Fruit fly (Drosophila melanogaster) whole organism, prepupa: Measurements from ENCODE around the gene CG33272.

Experiments used
- Blimp-1 ChIP-seq: fragments of 200-800 bp; sonication (Bioruptor generic); optimal IDR thresholded peaks from 3 replicates; lab custom pipeline; 2017; ENCODE audit warnings: missing biosample characterization, missing genetic modification characterization, mild to moderate bottlenecking, moderate library complexity, missing genetic modification reagents
- CG10631 ChIP-seq: fragments of 200-800 bp; sonication (Bioruptor generic); optimal IDR thresholded peaks from 2 replicates; lab custom pipeline; 2016; ENCODE audit warnings: missing biosample characterization, missing genetic modification characterization
- CG10669 ChIP-seq: fragments of 200-800 bp; sonication (Bioruptor generic); optimal IDR thresholded peaks from 3 replicates; lab custom pipeline; 2018; ENCODE audit warnings: missing biosample characterization, mild to moderate bottlenecking, missing genetic modification characterization, moderate library complexity
- CG11294 ChIP-seq: fragments of 200-800 bp; sonication (Bioruptor generic); IDR thresholded peaks from 2 replicates; pipeline ENCODE4 v1.3.6; 2022; ENCODE audit warnings: missing biosample characterization, missing genetic modification characterization
- CG11762 ChIP-seq: fragments of 200-800 bp; sonication (Bioruptor generic); optimal IDR thresholded peaks from 3 replicates; lab custom pipeline; 2016; ENCODE audit warnings: missing biosample characterization, missing genetic modification characterization; ENCODE audit not compliant: insufficient read depth
- CG11902 ChIP-seq: fragments of 200-800 bp; sonication (Bioruptor generic); optimal IDR thresholded peaks from 3 replicates; lab custom pipeline; 2016; ENCODE audit warnings: missing biosample characterization, missing genetic modification characterization
- CG15336 ChIP-seq: fragments of 200-800 bp; sonication (Bioruptor generic); IDR thresholded peaks from 2 replicates; pipeline ENCODE4 v1.3.6; 2022; ENCODE audit warnings: missing biosample characterization, missing genetic modification characterization
- CG1621 ChIP-seq: fragments of 200-800 bp; sonication (Bioruptor generic); optimal IDR thresholded peaks from 3 replicates; lab custom pipeline; 2018; ENCODE audit warnings: missing biosample characterization, mild to moderate bottlenecking, missing genetic modification characterization
- CG3032 ChIP-seq: fragments of 200-800 bp; optimal IDR thresholded peaks from 2 replicates; lab custom pipeline; 2019; ENCODE audit warnings: missing biosample characterization, mild to moderate bottlenecking, missing genetic modification characterization, moderate library complexity
- CG31627 ChIP-seq: fragments of 200-800 bp; sonication (Bioruptor generic); optimal IDR thresholded peaks from 3 replicates; lab custom pipeline; 2016; ENCODE audit warnings: missing biosample characterization, missing genetic modification characterization
- CG32006 ChIP-seq: fragments of 200-800 bp; sonication (Bioruptor generic); optimal IDR thresholded peaks from 3 replicates; lab custom pipeline; 2017; ENCODE audit warnings: missing biosample characterization, mild to moderate bottlenecking, missing genetic modification characterization
- CG3919 ChIP-seq: fragments of 200-800 bp; sonication (Bioruptor generic); optimal IDR thresholded peaks from 3 replicates; lab custom pipeline; 2016; ENCODE audit warnings: missing biosample characterization, missing genetic modification characterization
- CG4318 ChIP-seq: fragments of 200-800 bp; sonication (Bioruptor generic); optimal IDR thresholded peaks from 3 replicates; lab custom pipeline; 2017; ENCODE audit warnings: missing biosample characterization, mild to moderate bottlenecking, missing genetic modification characterization
- CG6163 ChIP-seq: fragments of 200-800 bp; sonication (Bioruptor generic); IDR thresholded peaks from 3 replicates; pipeline ENCODE4 v1.3.6; 2022; ENCODE audit warnings: missing biosample characterization, missing genetic modification characterization
- CG6792 ChIP-seq: fragments of 200-800 bp; sonication (Bioruptor generic); optimal IDR thresholded peaks from 3 replicates; lab custom pipeline; 2016; ENCODE audit warnings: missing biosample characterization, missing genetic modification characterization
- CG6854 ChIP-seq: fragments of 200-800 bp; sonication (Bioruptor generic); optimal IDR thresholded peaks from 2 replicates; lab custom pipeline; 2017; ENCODE audit warnings: missing biosample characterization, mild to moderate bottlenecking, missing genetic modification characterization
- CG8119 ChIP-seq: fragments of 200-800 bp; sonication (Bioruptor generic); IDR thresholded peaks from 3 replicates; pipeline ENCODE4 v1.3.6; 2022; ENCODE audit warnings: missing biosample characterization, missing genetic modification characterization
- CG8319 ChIP-seq: fragments of 200-800 bp; sonication (Bioruptor generic); optimal IDR thresholded peaks from 3 replicates; lab custom pipeline; 2016; ENCODE audit warnings: missing biosample characterization, missing genetic modification characterization
- CG8632 ChIP-seq: fragments of 200-800 bp; sonication (Bioruptor generic); optimal IDR thresholded peaks from 3 replicates; lab custom pipeline; 2016; ENCODE audit warnings: missing biosample characterization, missing genetic modification characterization
- CG9139 ChIP-seq: fragments of 200-800 bp; sonication (Bioruptor generic); optimal IDR thresholded peaks from 3 replicates; lab custom pipeline; 2017; ENCODE audit warnings: missing biosample characterization, mild to moderate bottlenecking, missing genetic modification characterization
- Eip75B ChIP-seq: fragments of 200-800 bp; sonication (Bioruptor generic); optimal IDR thresholded peaks from 3 replicates; lab custom pipeline; 2016; ENCODE audit warnings: missing biosample characterization, missing genetic modification characterization
- Eip78C ChIP-seq: fragments of 200-800 bp; sonication (Bioruptor generic); peaks from one replicate; lab custom pipeline; 2016; ENCODE audit warnings: missing biosample characterization, missing genetic modification characterization
- Ets21C ChIP-seq: fragments of 200-800 bp; sonication (Bioruptor generic); optimal IDR thresholded peaks from 3 replicates; lab custom pipeline; 2016; ENCODE audit warnings: missing biosample characterization, missing genetic modification characterization
- Ets96B ChIP-seq: fragments of 200-800 bp; optimal IDR thresholded peaks from 2 replicates; lab custom pipeline; 2019; ENCODE audit warnings: missing biosample characterization, mild to moderate bottlenecking, missing genetic modification characterization, moderate library complexity
- Gug ChIP-seq: fragments of 200-800 bp; sonication (Bioruptor generic); IDR thresholded peaks from 2 replicates; pipeline ENCODE4 v1.3.6; 2022; ENCODE audit warnings: missing biosample characterization, missing genetic modification characterization
- Hr38 ChIP-seq: sonication (Bioruptor generic); optimal IDR thresholded peaks from 2 replicates; lab custom pipeline; 2016; ENCODE audit warnings: missing biosample characterization, missing genetic modification characterization
- Hr39 ChIP-seq: fragments of 200-800 bp; sonication (Bioruptor generic); optimal IDR thresholded peaks from 2 replicates; lab custom pipeline; 2016; ENCODE audit warnings: missing biosample characterization, missing genetic modification characterization
- Hr4 ChIP-seq: fragments of 200-800 bp; sonication (Bioruptor generic); optimal IDR thresholded peaks from 3 replicates; lab custom pipeline; 2016; ENCODE audit warnings: missing biosample characterization, missing genetic modification characterization
- Lpt ChIP-seq: fragments of 200-800 bp; sonication (Bioruptor generic); optimal IDR thresholded peaks from 3 replicates; lab custom pipeline; 2016; ENCODE audit warnings: missing biosample characterization, missing genetic modification characterization
- OdsH ChIP-seq: fragments of 200-800 bp; sonication (Bioruptor generic); optimal IDR thresholded peaks from 3 replicates; lab custom pipeline; 2016; ENCODE audit warnings: missing biosample characterization, missing genetic modification characterization
- Smox ChIP-seq: fragments of 200-800 bp; sonication (Bioruptor generic); optimal IDR thresholded peaks from 3 replicates; lab custom pipeline; 2016; ENCODE audit warnings: missing biosample characterization, missing genetic modification characterization
- Sox15 ChIP-seq: fragments of 200-800 bp; sonication (Bioruptor generic); optimal IDR thresholded peaks from 3 replicates; lab custom pipeline; 2016; ENCODE audit warnings: missing biosample characterization, missing genetic modification characterization
- achi ChIP-seq: fragments of 200-800 bp; sonication (Bioruptor generic); optimal IDR thresholded peaks from 3 replicates; lab custom pipeline; 2016; ENCODE audit warnings: missing biosample characterization, missing genetic modification characterization
- acj6 ChIP-seq: fragments of 200-800 bp; sonication (Bioruptor generic); optimal IDR thresholded peaks from 3 replicates; lab custom pipeline; 2016; ENCODE audit warnings: missing biosample characterization, missing genetic modification characterization
- cyc ChIP-seq: fragments of 200-800 bp; sonication (Bioruptor generic); optimal IDR thresholded peaks from 3 replicates; lab custom pipeline; 2016; ENCODE audit warnings: missing biosample characterization, missing genetic modification characterization
- dac ChIP-seq: fragments of 200-800 bp; sonication (Bioruptor generic); optimal IDR thresholded peaks from 2 replicates; lab custom pipeline; 2017; ENCODE audit warnings: missing biosample characterization, mild to moderate bottlenecking, missing genetic modification characterization
- eg ChIP-seq: fragments of 200-800 bp; sonication (Bioruptor generic); IDR thresholded peaks from 3 replicates; pipeline ENCODE4 v1.3.6; 2022; ENCODE audit warnings: missing biosample characterization, missing genetic modification characterization
- fd59A ChIP-seq: fragments of 200-800 bp; sonication (Bioruptor generic); optimal IDR thresholded peaks from 2 replicates; lab custom pipeline; 2017; ENCODE audit warnings: missing biosample characterization, mild to moderate bottlenecking, missing genetic modification characterization, missing genetic modification reagents
- fd85E ChIP-seq: fragments of 200-800 bp; sonication (Bioruptor generic); optimal IDR thresholded peaks from 3 replicates; lab custom pipeline; 2016; ENCODE audit warnings: missing biosample characterization, missing genetic modification characterization
- fkh ChIP-seq: fragments of 200-800 bp; sonication (Bioruptor generic); optimal IDR thresholded peaks from 3 replicates; lab custom pipeline; 2017; ENCODE audit warnings: missing biosample characterization, mild to moderate bottlenecking, missing genetic modification characterization, moderate library complexity
- net ChIP-seq: fragments of 200-800 bp; sonication (Bioruptor generic); optimal IDR thresholded peaks from 3 replicates; lab custom pipeline; 2016; ENCODE audit warnings: missing biosample characterization, missing genetic modification characterization
- spab ChIP-seq: fragments of 200-800 bp; sonication (Bioruptor generic); optimal IDR thresholded peaks from 2 replicates; lab custom pipeline; 2017; ENCODE audit warnings: missing biosample characterization, mild to moderate bottlenecking, missing genetic modification characterization, missing genetic modification reagents
- svp ChIP-seq: fragments of 200-800 bp; sonication (Bioruptor generic); peaks from one replicate; lab custom pipeline; 2016; ENCODE audit warnings: missing biosample characterization, missing genetic modification characterization
- topi ChIP-seq: fragments of 200-800 bp; sonication (Bioruptor generic); optimal IDR thresholded peaks from 3 replicates; lab custom pipeline; 2016; ENCODE audit warnings: missing biosample characterization, missing genetic modification characterization
- vri ChIP-seq: fragments of 200-800 bp; sonication (Bioruptor generic); optimal IDR thresholded peaks from 3 replicates; lab custom pipeline; 2016; ENCODE audit warnings: missing biosample characterization, mild to moderate bottlenecking, missing genetic modification characterization

Gene CG33272

DNA sequence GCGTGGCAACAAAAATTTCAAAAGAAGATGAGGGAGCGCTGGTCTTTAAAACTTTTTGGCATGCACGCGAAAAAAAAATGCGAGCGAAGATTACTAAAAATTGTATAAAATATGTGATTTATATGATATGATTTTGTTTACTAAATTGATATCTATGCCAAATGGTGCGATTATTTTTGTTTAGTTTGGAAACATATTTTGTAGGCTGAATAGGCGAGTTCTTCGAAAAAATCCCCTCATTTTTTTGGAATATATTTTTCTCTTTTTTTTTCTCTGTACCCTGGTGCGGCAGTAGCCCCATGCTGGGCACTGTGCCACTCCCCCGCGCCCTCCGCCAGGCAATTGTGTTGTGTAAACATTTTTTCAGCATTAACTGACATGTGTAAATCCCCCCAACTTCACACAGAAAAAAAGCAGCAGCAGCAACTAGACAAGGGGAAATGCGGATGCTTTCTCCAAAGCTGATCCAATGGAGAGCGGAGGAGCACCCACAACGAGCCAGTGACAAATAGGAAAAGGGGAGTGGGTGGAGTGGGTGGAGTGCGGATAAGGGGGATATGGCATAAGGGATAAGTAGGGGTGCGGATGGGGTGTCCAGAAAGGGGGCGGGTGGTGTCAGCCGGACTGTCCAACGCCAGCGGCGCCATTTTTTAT lies 24.3 kb downstream of the CG33272 start (continued):
- TF ChIP-seq CG6854 (GFP tag; lab: Kevin White, UChicago) (no peak), CG15336 (GFP tag; lab: Robert Waterston, UW) (peak; percentile 53), CG9139 (GFP tag; lab: Kevin White, UChicago) (no peak), CG31627 (peak; percentile 21), CG10631 (GFP tag; lab: Kevin White, UChicago) (peak; percentile 4), Eip75B (GFP tag; lab: Kevin White, UChicago) (peak; percentile 12), Ets21C (GFP tag; lab: Kevin White, UChicago) (no peak), CG1621 (no peak), acj6 (GFP tag; lab: Kevin White, UChicago) (peak; percentile 42), CG11762 (no peak), dac (GFP tag; lab: Kevin White, UChicago) (no peak), CG11902 (GFP tag; lab: Kevin White, UChicago) (no peak), svp (peak; percentile 48), Eip78C (GFP tag; lab: Kevin White, UChicago) (peak; percentile 78), Sox15 (peak; percentile 10), OdsH (GFP tag; lab: Kevin White, UChicago) (peak; percentile 41), CG6792 (peak; percentile 10), fkh (no peak), Lpt (no peak), CG11294 (GFP tag; lab: Robert Waterston, UW) (no peak), Hr4 (GFP tag; lab: Kevin White, UChicago) (peak; percentile 39), topi (GFP tag; lab: Kevin White, UChicago) (peak; percentile 9), CG10669 (peak; percentile 12), CG6163 (GFP tag; lab: Robert Waterston, UW) (peak; percentile 34; the same call in 1 of the 3 replicates), CG3919 (GFP tag; lab: Kevin White, UChicago) (no peak), Smox (GFP tag; lab: Kevin White, UChicago) (peak; percentile 1), Blimp-1 (no peak), Hr38 (GFP tag; lab: Kevin White, UChicago) (no peak), vri (GFP tag; lab: Kevin White, UChicago) (no peak), CG4318 (peak; percentile 9), CG8119 (peak; percentile 28; the same call in 1 of the 3 replicates)

DNA sequence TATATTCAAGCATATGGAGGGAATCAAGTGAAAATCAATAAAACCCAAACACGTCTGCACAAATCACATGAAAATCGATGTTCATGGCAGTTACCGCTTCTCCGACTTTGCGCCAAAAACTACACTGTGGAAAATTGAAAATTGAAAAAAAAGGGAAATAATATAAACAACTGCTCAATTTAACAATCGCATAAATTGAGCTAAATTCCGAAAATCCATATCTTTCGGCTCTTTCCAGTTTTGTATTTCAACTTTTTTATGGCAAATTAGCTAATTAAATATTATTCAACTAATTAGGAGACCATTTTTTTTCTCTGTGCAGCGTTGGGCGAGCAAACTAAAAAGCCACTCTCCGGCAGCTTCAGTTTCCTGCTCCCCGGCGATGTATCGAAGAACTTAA lies 25.9 kb downstream of the CG33272 start:
- TF ChIP-seq svp: no peak
- TF ChIP-seq cyc (GFP tag; lab: Kevin White, UChicago): no peak
- TF ChIP-seq Ets96B (tag; lab: Kevin White, UChicago): peak; percentile 3
- TF ChIP-seq CG3919 (GFP tag; lab: Kevin White, UChicago): peak; percentile 25
- TF ChIP-seq fkh: no peak
- TF ChIP-seq vri (GFP tag; lab: Kevin White, UChicago): no peak
- TF ChIP-seq CG32006: peak; percentile 19
- TF ChIP-seq CG3032 (tag; lab: Kevin White, UChicago): no peak
- 0 out of 3 replicates have a peak, but pooled peaks have one; percentile 12 for TF ChIP-seq eg (GFP tag; lab: Robert Waterston, UW)
- TF ChIP-seq topi (GFP tag; lab: Kevin White, UChicago): no peak
- TF ChIP-seq Hr39 (GFP tag; lab: Kevin White, UChicago): no peak
- TF ChIP-seq CG8119: 0 out of 3 replicates have a peak, but pooled peaks have one; percentile 20
- TF ChIP-seq Smox (GFP tag; lab: Kevin White, UChicago): no peak
- TF ChIP-seq Eip78C (GFP tag; lab: Kevin White, UChicago): peak; percentile 81
- no peak for TF ChIP-seq net (GFP tag; lab: Kevin White, UChicago)
- peak; percentile 6 for TF ChIP-seq achi (GFP tag; lab: Kevin White, UChicago)

DNA sequence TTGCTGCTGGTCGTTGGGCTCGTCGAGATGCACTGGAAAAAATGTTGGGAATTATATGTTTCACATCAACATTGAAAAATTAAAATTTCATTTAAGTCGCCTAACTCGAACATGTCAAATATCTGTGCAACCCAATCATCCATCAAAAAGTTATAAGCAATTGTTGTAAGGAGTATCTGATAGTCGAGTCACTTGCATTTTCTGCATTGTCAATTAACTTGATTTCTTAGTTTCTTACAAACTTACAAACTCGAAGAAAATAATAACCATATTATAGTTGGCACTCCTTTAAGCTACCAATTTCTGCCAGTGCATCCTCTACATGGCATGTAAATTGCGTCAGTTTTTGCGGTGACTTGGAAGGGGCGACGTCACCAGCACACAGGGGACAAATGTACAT lies 27.3 kb downstream of the CG33272 start:
- peak; percentile 67 for TF ChIP-seq fd59A (GFP tag; lab: Kevin White, UChicago)
- TF ChIP-seq spab (GFP tag; lab: Kevin White, UChicago): peak; percentile 54
- TF ChIP-seq Eip75B (GFP tag; lab: Kevin White, UChicago): peak; percentile 76
- peak; percentile 45 for TF ChIP-seq Lpt
- no peak for TF ChIP-seq fd85E (GFP tag; lab: Kevin White, UChicago)
- no peak for TF ChIP-seq CG9139 (GFP tag; lab: Kevin White, UChicago)
- TF ChIP-seq svp: peak; percentile 83
- TF ChIP-seq CG11294 (GFP tag; lab: Robert Waterston, UW): no peak
- TF ChIP-seq CG11762: peak; percentile 51
- peak; percentile 69 for TF ChIP-seq CG3032 (tag; lab: Kevin White, UChicago)
- peak; percentile 66 for TF ChIP-seq achi (GFP tag; lab: Kevin White, UChicago)
- peak; percentile 75 for TF ChIP-seq acj6 (GFP tag; lab: Kevin White, UChicago)
- TF ChIP-seq fkh: no peak
- TF ChIP-seq CG3919 (GFP tag; lab: Kevin White, UChicago): peak; percentile 68
- TF ChIP-seq dac (GFP tag; lab: Kevin White, UChicago): peak; percentile 21
- peak; percentile 63 for TF ChIP-seq CG6792
- TF ChIP-seq Gug: peak; percentile 28; the same call in 1 of the 2 replicates
- TF ChIP-seq Eip78C (GFP tag; lab: Kevin White, UChicago): peak; percentile 92
- TF ChIP-seq Sox15: peak; percentile 54
- peak; percentile 65 for TF ChIP-seq CG1621
- no peak for TF ChIP-seq CG8319 (GFP tag; lab: Kevin White, UChicago)
- peak; percentile 53 for TF ChIP-seq CG8632 (GFP tag; lab: Kevin White, UChicago)
- peak; percentile 5 for TF ChIP-seq CG6854 (GFP tag; lab: Kevin White, UChicago)
- TF ChIP-seq CG6163 (GFP tag; lab: Robert Waterston, UW): peak; percentile 56; the same call in 2 of the 3 replicates
